Worm (Caenorhabditis elegans) whole organism, L4 larva: Measurements from ENCODE around the gene nhr-10.

Experiments used
- F26F4.8 ChIP-seq: fragments of 200-800 bp; sonication (Bioruptor generic); conservative IDR thresholded peaks from 2 replicates; pipeline ENCODE4 v1.3.6; 2022; ENCODE audit warnings: missing genetic modification characterization, missing compliant biosample characterization
- F44E2.7 ChIP-seq: fragments of 200-800 bp; sonication (Bioruptor generic); IDR thresholded peaks from 2 replicates; pipeline ENCODE4 v2.1.2; 2022; ENCODE audit warnings: missing genetic modification characterization, missing compliant biosample characterization
- F49E8.2 ChIP-seq: sonication (generic microtip); optimal IDR thresholded peaks from 2 replicates; lab custom pipeline; 2016; ENCODE audit warnings: missing compliant biosample characterization, mild to moderate bottlenecking, missing genetic modification characterization, borderline replicate concordance
- T26A8.4 ChIP-seq: fragments of 200-800 bp; sonication (Bioruptor generic); IDR thresholded peaks from 2 replicates; pipeline ENCODE4 v1.3.6; 2022; ENCODE audit warnings: missing genetic modification characterization, missing compliant biosample characterization
- Y105C5A.15 ChIP-seq: fragments of 200-800 bp; sonication (Bioruptor generic); IDR thresholded peaks from 2 replicates; pipeline ENCODE4 v1.3.6; 2022; ENCODE audit warnings: missing genetic modification characterization, missing compliant biosample characterization
- Y5F2A.4 ChIP-seq: fragments of 200-800 bp; sonication (Bioruptor generic); optimal IDR thresholded peaks from 2 replicates; lab custom pipeline; 2018; ENCODE audit warnings: mild to moderate bottlenecking, missing genetic modification characterization, missing compliant biosample characterization
- Y75B8A.6 ChIP-seq: fragments of 200-800 bp; sonication (Bioruptor generic); IDR thresholded peaks from 2 replicates; pipeline ENCODE4 v1.3.6; 2022; ENCODE audit warnings: missing genetic modification reagents, missing genetic modification characterization, missing compliant biosample characterization
- ZK337.2 ChIP-seq: fragments of 200-800 bp; sonication (Bioruptor generic); IDR thresholded peaks from 2 replicates; pipeline ENCODE4 v1.3.6; 2022; ENCODE audit warnings: missing genetic modification reagents, missing genetic modification characterization, missing compliant biosample characterization
- aha-1 ChIP-seq: fragments of 150-350 bp; peaks from one replicate; lab custom pipeline; 2014; ENCODE audit warnings: missing biosample characterization, missing genetic modification characterization
- aly-2 ChIP-seq: sonication (generic microtip); optimal IDR thresholded peaks from 2 replicates; lab custom pipeline; 2018; ENCODE audit warnings: missing biosample characterization, missing genetic modification characterization
- ama-1 ChIP-seq: fragments of 150-350 bp; optimal IDR thresholded peaks from 2 replicates; lab custom pipeline; 2014; ENCODE audit warnings: inconsistent platforms, mixed read lengths
- arid-1 ChIP-seq: fragments of 200-800 bp; sonication (Bioruptor generic); conservative IDR thresholded peaks from 2 replicates; pipeline ENCODE4 v1.3.6; 2022; ENCODE audit warnings: missing genetic modification reagents, missing genetic modification characterization, missing compliant biosample characterization
- attf-4 ChIP-seq: sonication (generic microtip); optimal IDR thresholded peaks from 3 replicates; lab custom pipeline; 2017; ENCODE audit warnings: missing biosample characterization, missing genetic modification characterization
- ceh-20 ChIP-seq: fragments of 200-800 bp; sonication (Bioruptor generic); IDR thresholded peaks from 2 replicates; pipeline ENCODE4 v1.3.6; 2022; ENCODE audit warnings: missing genetic modification reagents, missing genetic modification characterization, missing compliant biosample characterization
- ceh-44 ChIP-seq: fragments of 200-800 bp; sonication (Bioruptor generic); IDR thresholded peaks from 2 replicates; pipeline ENCODE4 v1.3.6; 2022; ENCODE audit warnings: missing genetic modification reagents, missing genetic modification characterization, missing compliant biosample characterization
- ces-1 ChIP-seq: fragments of 150-350 bp; sonication (generic microtip); optimal IDR thresholded peaks from 4 replicates; lab custom pipeline; 2014; ENCODE audit warnings: missing biosample characterization, missing genetic modification reagents, missing genetic modification characterization
- cey-2 ChIP-seq: sonication (generic microtip); optimal IDR thresholded peaks from 3 replicates; lab custom pipeline; 2017; ENCODE audit warnings: missing genetic modification characterization, mild to moderate bottlenecking, missing compliant biosample characterization, antibody characterized with exemption, borderline replicate concordance; ENCODE audit not compliant: insufficient read depth
- ctbp-1 ChIP-seq: fragments of 200-800 bp; sonication (Bioruptor generic); IDR thresholded peaks from 2 replicates; pipeline ENCODE4 v1.3.6; 2022; ENCODE audit warnings: missing genetic modification reagents, missing genetic modification characterization, missing compliant biosample characterization
- daf-12 ChIP-seq: fragments of 150-350 bp; optimal IDR thresholded peaks from 2 replicates; lab custom pipeline; 2014; ENCODE audit warnings: missing biosample characterization, missing genetic modification reagents, missing genetic modification characterization
- daf-16 ChIP-seq, 3 experiments: sonication (generic microtip); optimal IDR thresholded peaks; 2 replicates each; lab custom pipeline; 2016 to 2017; ENCODE audit warnings: missing genetic modification characterization in 3 of 3, missing genetic modification reagents in 3 of 3, mild to moderate bottlenecking in 2 of 3, missing compliant biosample characterization in 2 of 3, missing biosample characterization in 1 of 3, moderate library complexity in 1 of 3
- daf-19 ChIP-seq: fragments of 200-800 bp; sonication (Bioruptor generic); conservative IDR thresholded peaks from 2 replicates; pipeline ENCODE4 v1.3.6; 2022; ENCODE audit warnings: missing genetic modification characterization, missing compliant biosample characterization
- dmd-6 ChIP-seq: fragments of 200-800 bp; sonication (Bioruptor generic); IDR thresholded peaks from 2 replicates; pipeline ENCODE4 v1.3.6; 2022; ENCODE audit warnings: missing genetic modification reagents, missing genetic modification characterization, missing compliant biosample characterization
- duxl-1 ChIP-seq: sonication (generic microtip); optimal IDR thresholded peaks from 2 replicates; lab custom pipeline; 2016; ENCODE audit warnings: mild to moderate bottlenecking, missing genetic modification characterization, moderate library complexity, missing compliant biosample characterization; ENCODE audit not compliant: poor library complexity
- fkh-10 ChIP-seq: fragments of 150-350 bp; optimal IDR thresholded peaks from 2 replicates; lab custom pipeline; 2014; ENCODE audit warnings: missing biosample characterization, missing genetic modification reagents, missing genetic modification characterization
- fos-1 ChIP-seq: fragments of 150-350 bp; optimal IDR thresholded peaks from 2 replicates; lab custom pipeline; 2014; ENCODE audit warnings: missing biosample characterization, missing genetic modification characterization
- gei-8 ChIP-seq: fragments of 200-800 bp; sonication (Bioruptor generic); optimal IDR thresholded peaks from 2 replicates; lab custom pipeline; 2018; ENCODE audit warnings: mild to moderate bottlenecking, missing genetic modification characterization, missing compliant biosample characterization
- lim-7 ChIP-seq: fragments of 200-800 bp; sonication (Bioruptor generic); IDR thresholded peaks from 2 replicates; pipeline ENCODE4 v1.3.6; 2022; ENCODE audit warnings: missing genetic modification characterization, missing compliant biosample characterization
- lin-1 ChIP-seq: fragments of 200-800 bp; sonication (Bioruptor generic); IDR thresholded peaks from 2 replicates; pipeline ENCODE4 v1.3.6; 2022; ENCODE audit warnings: missing genetic modification reagents, missing genetic modification characterization, missing compliant biosample characterization
- lin-13 ChIP-seq: fragments of 150-350 bp; optimal IDR thresholded peaks from 2 replicates; lab custom pipeline; 2014; ENCODE audit warnings: missing biosample characterization, missing genetic modification reagents, missing genetic modification characterization
- lin-15B ChIP-seq: fragments of 150-350 bp; sonication (generic microtip); optimal IDR thresholded peaks from 3 replicates; lab custom pipeline; 2014; ENCODE audit warnings: missing biosample characterization, missing genetic modification characterization
- lin-29 ChIP-seq: fragments of 200-800 bp; sonication (Bioruptor generic); IDR thresholded peaks from 2 replicates; pipeline ENCODE4 v1.3.6; 2022; ENCODE audit warnings: missing genetic modification reagents, missing genetic modification characterization, missing compliant biosample characterization
- lsy-2 ChIP-seq, 2 experiments: fragments of 150-350 bp in 1 of 2; sonication (generic microtip) in 1 of 2; optimal IDR thresholded peaks; 2 replicates each; lab custom pipeline; 2014 to 2017; ENCODE audit warnings: missing biosample characterization in 2 of 2, missing genetic modification characterization in 2 of 2
- madf-9 ChIP-seq: fragments of 200-800 bp; sonication (Bioruptor generic); conservative IDR thresholded peaks from 2 replicates; pipeline ENCODE4 v1.3.6; 2022; ENCODE audit warnings: missing genetic modification reagents, missing genetic modification characterization, missing compliant biosample characterization
- mep-1 ChIP-seq: fragments of 150-350 bp; sonication (generic microtip); optimal IDR thresholded peaks from 3 replicates; lab custom pipeline; 2014; ENCODE audit warnings: missing biosample characterization, missing genetic modification characterization
- mes-2 ChIP-seq: sonication (generic microtip); optimal IDR thresholded peaks from 2 replicates; lab custom pipeline; 2016; ENCODE audit warnings: missing genotype, mild to moderate bottlenecking, missing genetic modification characterization, missing compliant biosample characterization; ENCODE audit not compliant: poor library complexity, severe bottlenecking
- nhr-102 ChIP-seq: sonication (generic microtip); optimal IDR thresholded peaks from 2 replicates; lab custom pipeline; 2016; ENCODE audit warnings: mild to moderate bottlenecking, missing genetic modification characterization, moderate library complexity, missing compliant biosample characterization
- nhr-11 ChIP-seq: fragments of 150-350 bp; optimal IDR thresholded peaks from 2 replicates; lab custom pipeline; 2014; ENCODE audit warnings: missing biosample characterization, missing genetic modification characterization
- nhr-237 ChIP-seq: sonication (generic microtip); optimal IDR thresholded peaks from 2 replicates; lab custom pipeline; 2017; ENCODE audit warnings: missing biosample characterization, missing genetic modification characterization
- nhr-25 ChIP-seq: sonication (generic microtip); optimal IDR thresholded peaks from 2 replicates; lab custom pipeline; 2017; ENCODE audit warnings: missing genetic modification characterization, mild to moderate bottlenecking, missing compliant biosample characterization, antibody characterized with exemption, moderate library complexity, borderline replicate concordance; ENCODE audit not compliant: insufficient read depth
- nhr-41 ChIP-seq: fragments of 200-800 bp; sonication (Bioruptor generic); IDR thresholded peaks from 2 replicates; pipeline ENCODE4 v1.3.6; 2022; ENCODE audit warnings: missing genetic modification reagents, missing genetic modification characterization, missing compliant biosample characterization
- nhr-42 ChIP-seq: fragments of 200-800 bp; sonication (Bioruptor generic); IDR thresholded peaks from 2 replicates; pipeline ENCODE4 v1.3.6; 2022; ENCODE audit warnings: missing genetic modification characterization, missing compliant biosample characterization
- nhr-48 ChIP-seq: sonication (generic microtip); optimal IDR thresholded peaks from 2 replicates; lab custom pipeline; 2016; ENCODE audit warnings: mild to moderate bottlenecking, missing genetic modification characterization, missing compliant biosample characterization
- pqm-1 ChIP-seq: sonication (generic microtip); optimal IDR thresholded peaks from 2 replicates; lab custom pipeline; 2017; ENCODE audit warnings: missing biosample characterization, missing genetic modification characterization
- set-16 ChIP-seq: fragments of 200-800 bp; sonication (Bioruptor generic); IDR thresholded peaks from 2 replicates; pipeline ENCODE4 v1.3.6; 2022; ENCODE audit warnings: missing genetic modification reagents, missing genetic modification characterization, missing compliant biosample characterization
- snpc-1.2 ChIP-seq: fragments of 200-800 bp; sonication (Bioruptor generic); IDR thresholded peaks from 2 replicates; pipeline ENCODE4 v1.3.6; 2022; ENCODE audit warnings: missing genetic modification reagents, missing genetic modification characterization, missing compliant biosample characterization
- tag-97 ChIP-seq: fragments of 200-800 bp; sonication (Bioruptor generic); IDR thresholded peaks from 2 replicates; pipeline ENCODE4 v1.3.6; 2022; ENCODE audit warnings: missing genetic modification characterization, missing compliant biosample characterization
- tra-1 ChIP-seq: fragments of 200-800 bp; sonication (Bioruptor generic); IDR thresholded peaks from 2 replicates; pipeline ENCODE4 v1.3.6; 2022; ENCODE audit warnings: missing genetic modification reagents, missing genetic modification characterization, missing compliant biosample characterization
- zfp-3 ChIP-seq: fragments of 200-800 bp; sonication (Bioruptor generic); conservative IDR thresholded peaks from 2 replicates; pipeline ENCODE4 v1.3.6; 2022; ENCODE audit warnings: missing genetic modification reagents, missing genetic modification characterization, missing compliant biosample characterization
- zip-2 ChIP-seq: fragments of 150-350 bp; optimal IDR thresholded peaks from 2 replicates; lab custom pipeline; 2014; ENCODE audit warnings: missing biosample characterization, missing genetic modification characterization
- ztf-11 ChIP-seq: fragments of 150-350 bp; optimal IDR thresholded peaks from 2 replicates; lab custom pipeline; 2014; ENCODE audit warnings: missing biosample characterization, missing genetic modification characterization

nhr-10 gene

DNA sequence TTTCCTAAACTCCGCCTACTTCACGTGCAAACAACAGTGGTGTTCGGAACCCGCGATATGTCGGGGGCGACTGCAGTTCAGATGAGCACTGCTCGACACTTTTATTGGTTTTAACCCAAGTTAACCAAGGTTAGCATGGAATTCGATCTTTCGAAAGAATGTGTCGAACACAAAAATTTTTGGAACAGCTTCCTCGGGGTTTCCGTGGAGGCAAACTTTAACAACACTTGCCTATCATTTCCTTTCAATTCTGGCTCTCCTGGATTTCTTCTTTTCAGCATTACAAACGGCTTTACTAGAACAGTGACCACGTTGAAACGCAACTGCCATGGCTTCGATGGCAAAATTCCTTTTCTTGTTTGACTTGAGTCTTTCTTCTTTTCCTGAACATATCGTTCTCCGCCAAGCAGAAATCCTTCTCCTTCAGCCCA lies 26.1 kb upstream of the nhr-10 start (continued):
- no peak for TF ChIP-seq nhr-11 (tag; lab: Kevin White, UChicago)
- peak; percentile 28 for TF ChIP-seq lin-15B (tag; lab: Kevin White, UChicago)
- peak; percentile 69; the same call in 1 of the 2 replicates for TF ChIP-seq Y75B8A.6 (GFP tag; lab: Robert Waterston, UW)
- TF ChIP-seq ztf-11 (tag; lab: Kevin White, UChicago) = no peak
- no peak for TF ChIP-seq nhr-41 (GFP tag; lab: Robert Waterston, UW)
- TF ChIP-seq ZK337.2 (GFP tag; lab: Robert Waterston, UW) = no peak
- TF ChIP-seq duxl-1 = peak; percentile 82
- peak; percentile 98 for TF ChIP-seq ama-1
- TF ChIP-seq pqm-1 (tag; lab: Kevin White, UChicago) = peak; percentile 53
- peak; percentile 87 for TF ChIP-seq mes-2 (tag; lab: Kevin White, UChicago)
- no peak for TF ChIP-seq lin-29
- peak in 1 of 2 experiments; percentile 71 for TF ChIP-seq lsy-2 (tag; optimal IDR thresholded peaks at IDR 0.05; lab: Kevin White, UChicago)
- peak; percentile 69 for TF ChIP-seq snpc-1.2
- no peak for TF ChIP-seq nhr-237
- TF ChIP-seq lin-13 (GFP tag; lab: Kevin White, UChicago) = peak; percentile 54
- peak; percentile 50 for TF ChIP-seq nhr-48
- peak; percentile 59; the same call in 1 of the 2 replicates for TF ChIP-seq zfp-3 (GFP tag; lab: Robert Waterston, UW)
- TF ChIP-seq daf-12 (tag; lab: Kevin White, UChicago) = no peak
- no peak for TF ChIP-seq gei-8
- TF ChIP-seq zip-2 (tag; lab: Kevin White, UChicago) = peak; percentile 42
- peak; percentile 68; the same call in 1 of the 2 replicates for TF ChIP-seq nhr-42 (GFP tag; lab: Robert Waterston, UW)
- TF ChIP-seq lin-1 (GFP tag; lab: Robert Waterston, UW) = peak; percentile 72; the same call in 1 of the 2 replicates
- TF ChIP-seq F49E8.2 (tag; lab: Kevin White, UChicago) = peak; percentile 89
- peak; percentile 81 for TF ChIP-seq nhr-102 (tag; lab: Kevin White, UChicago)
- TF ChIP-seq Y5F2A.4 (GFP tag; lab: Kevin White, UChicago) = peak; percentile 61
- 0 out of 2 replicates have a peak, but pooled peaks have one; percentile 59 for TF ChIP-seq Y105C5A.15
- TF ChIP-seq dmd-6 (GFP tag; lab: Robert Waterston, UW) = peak; percentile 70
- TF ChIP-seq madf-9 = peak; percentile 12; the same call in 1 of the 2 replicates
- TF ChIP-seq F26F4.8 (GFP tag; lab: Robert Waterston, UW) = no peak
- TF ChIP-seq ctbp-1 (GFP tag; lab: Robert Waterston, UW) = no peak
- no peak for TF ChIP-seq lim-7 (GFP tag; lab: Robert Waterston, UW)
- no peak for TF ChIP-seq cey-2 (tag; lab: Kevin White, UChicago)
- no peak for TF ChIP-seq fkh-10 (GFP tag; lab: Kevin White, UChicago)
- no peak for TF ChIP-seq tra-1 (GFP tag; lab: Robert Waterston, UW)
- no peak for TF ChIP-seq ces-1
- TF ChIP-seq daf-16 (GFP tag; optimal IDR thresholded peaks at IDR 0.05; lab: Kevin White, UChicago) = peak; percentile 50 to 53
- TF ChIP-seq daf-16 (tag; optimal IDR thresholded peaks at IDR 0.05; lab: Kevin White, UChicago) = peak; percentile 78
- no peak for TF ChIP-seq aly-2
- no peak for TF ChIP-seq tag-97
- TF ChIP-seq ceh-44 (GFP tag; lab: Robert Waterston, UW) = no peak
- TF ChIP-seq fos-1 (tag; lab: Kevin White, UChicago) = no peak
- peak; percentile 65 for TF ChIP-seq aha-1 (tag; lab: Kevin White, UChicago)
- TF ChIP-seq daf-19 (GFP tag; lab: Robert Waterston, UW) = no peak; the same call in 1 of the 2 replicates
- TF ChIP-seq T26A8.4 = peak; percentile 91
- TF ChIP-seq F44E2.7 = no peak
- no peak for TF ChIP-seq set-16 (GFP tag; lab: Robert Waterston, UW)
- TF ChIP-seq ceh-20 (GFP tag; lab: Robert Waterston, UW) = no peak
- peak; percentile 70 for TF ChIP-seq arid-1
- peak; percentile 83 for TF ChIP-seq mep-1 (tag; lab: Kevin White, UChicago)
- TF ChIP-seq nhr-25 = no peak
- no peak for TF ChIP-seq attf-4 (tag; lab: Kevin White, UChicago)
